Worm (Caenorhabditis elegans) whole organism, early embryonic: ENCODE data around the gene R11G1.11.

Experiments
- F13C5.2 ChIP-seq: sonication (generic microtip); optimal IDR thresholded peaks from 2 replicates; lab custom pipeline; 2017; ENCODE audit warnings: mild to moderate bottlenecking, missing genetic modification characterization, inconsistent platforms, missing compliant biosample characterization
- ama-1 ChIP-seq: fragments of 150-350 bp; optimal IDR thresholded peaks from 2 replicates; lab custom pipeline; 2014
- flt-1 ChIP-seq: fragments of 200-800 bp; sonication (Bioruptor generic); IDR thresholded peaks from 2 replicates; pipeline ENCODE4 v1.3.6; 2022; ENCODE audit warnings: missing genetic modification characterization, missing compliant biosample characterization
- hmg-4 ChIP-seq: fragments of 200-800 bp; sonication (Bioruptor generic); optimal IDR thresholded peaks from 2 replicates; lab custom pipeline; 2018; ENCODE audit warnings: mild to moderate bottlenecking, missing genetic modification characterization, missing compliant biosample characterization

ce11 chrX:3678507-3679175 lies 23.9 kb downstream of the R11G1.11 start, which contains the start of gene tag-52:
- no peak for TF ChIP-seq flt-1 (GFP tag; lab: Robert Waterston, UW)
- no peak for TF ChIP-seq ama-1 (lab: Kevin White, UChicago)
- TF ChIP-seq F13C5.2, result peak; percentile 65
- TF ChIP-seq hmg-4 (GFP tag; lab: Kevin White, UChicago), result peak; percentile 88
